Fruit fly (Drosophila melanogaster): ENCODE measurements around the gene SecS.

The SecS gene

dm6 chr3R:5572900-5573665 is 28.1 kb upstream of the SecS start:
- TF ChIP-seq Ets96B (tag; optimal IDR thresholded peaks at IDR 0.05) (no peak), acj6 (GFP tag; optimal IDR thresholded peaks at IDR 0.05) (no peak), CG15336 (GFP tag; IDR thresholded peaks at IDR 0.05) (no peak; the same call in 1 of the 2 replicates), Eip75B (GFP tag; optimal IDR thresholded peaks at IDR 0.05) (no peak), CG10669 (GFP tag; optimal IDR thresholded peaks at IDR 0.05) (no peak), net (GFP tag; optimal IDR thresholded peaks at IDR 0.05) (no peak), topi (GFP tag; optimal IDR thresholded peaks at IDR 0.05) (peak; percentile 26), Sox102F (GFP tag; optimal IDR thresholded peaks at IDR 0.05) (no peak), Smox (GFP tag; optimal IDR thresholded peaks at IDR 0.05) (no peak), fd85E (GFP tag; optimal IDR thresholded peaks at IDR 0.05) (no peak), CG8319 (GFP tag; optimal IDR thresholded peaks at IDR 0.05) (no peak), CG6792 (GFP tag; optimal IDR thresholded peaks at IDR 0.05) (no peak), achi (GFP tag; optimal IDR thresholded peaks at IDR 0.05) (peak; percentile 7), spab (GFP tag; optimal IDR thresholded peaks at IDR 0.05) (no peak), CG32006 (GFP tag; optimal IDR thresholded peaks at IDR 0.05) (no peak), CG10631 (GFP tag; optimal IDR thresholded peaks at IDR 0.05) (peak; percentile 4), OdsH (GFP tag; optimal IDR thresholded peaks at IDR 0.05) (peak; percentile 17), CG16779 (tag; optimal IDR thresholded peaks at IDR 0.05) (no peak), CG3032 (tag; optimal IDR thresholded peaks at IDR 0.05) (no peak), eg (GFP tag; IDR thresholded peaks at IDR 0.05) (no peak), esn (GFP tag; optimal IDR thresholded peaks at IDR 0.05) (peak; percentile 22), Hr4 (GFP tag; optimal IDR thresholded peaks at IDR 0.05) (peak; percentile 25), CG3919 (GFP tag; optimal IDR thresholded peaks at IDR 0.05) (peak; percentile 9), Ets21C (GFP tag; optimal IDR thresholded peaks at IDR 0.05) (no peak), CG31627 (GFP tag; optimal IDR thresholded peaks at IDR 0.05) (peak; percentile 19), CG8119 (GFP tag; IDR thresholded peaks at IDR 0.05) (0 out of 3 replicates have a peak, but pooled peaks have one; percentile 31), CG6808 (GFP tag; optimal IDR thresholded peaks at IDR 0.05) (no peak), Lpt (GFP tag; optimal IDR thresholded peaks at IDR 0.05) (no peak), Gug (GFP tag; IDR thresholded peaks at IDR 0.05) (no peak), dsx (GFP tag; optimal IDR thresholded peaks at IDR 0.05; ENCODE audit: poor library complexity, severe bottlenecking) (no peak), vri (GFP tag; optimal IDR thresholded peaks at IDR 0.05) (no peak), CG7368 (GFP tag; optimal IDR thresholded peaks at IDR 0.05) (no peak), pdm3 (GFP tag; optimal IDR thresholded peaks at IDR 0.05) (no peak), svp (GFP tag) (peak; percentile 53), Hr38 (GFP tag; optimal IDR thresholded peaks at IDR 0.05) (no peak), Sox14 (GFP tag; optimal IDR thresholded peaks at IDR 0.05) (no peak), CG8632 (GFP tag; optimal IDR thresholded peaks at IDR 0.05) (no peak), Met (GFP tag; optimal IDR thresholded peaks at IDR 0.05) (peak; percentile 3), CG11294 (GFP tag; IDR thresholded peaks at IDR 0.05) (no peak), Hr39 (GFP tag; optimal IDR thresholded peaks at IDR 0.05) (no peak), salr (GFP tag; optimal IDR thresholded peaks at IDR 0.05) (no peak), CG6276 (GFP tag; optimal IDR thresholded peaks at IDR 0.05) (no peak), dac (GFP tag; optimal IDR thresholded peaks at IDR 0.05) (no peak), fkh (GFP tag; optimal IDR thresholded peaks at IDR 0.05) (no peak), CG4318 (GFP tag; optimal IDR thresholded peaks at IDR 0.05) (no peak), CG1621 (tag; optimal IDR thresholded peaks at IDR 0.05) (no peak), Eip78C (GFP tag) (peak; percentile 66), Sox15 (GFP tag; optimal IDR thresholded peaks at IDR 0.05) (no peak), CG9139 (GFP tag; optimal IDR thresholded peaks at IDR 0.05) (no peak), CG6163 (GFP tag; IDR thresholded peaks at IDR 0.05) (no peak), Blimp-1 (GFP tag; optimal IDR thresholded peaks at IDR 0.05) (no peak), CG34406 (GFP tag; optimal IDR thresholded peaks at IDR 0.05) (no peak)

Data from whole organism, prepupa.